Fruit fly (Drosophila melanogaster) whole organism, embryonic: Measurements from ENCODE around the gene CG46427.

ENCODE experiments used
- CG10979 ChIP-seq: fragments of 200-800 bp; sonication (Bioruptor generic); optimal IDR thresholded peaks from 2 replicates; lab custom pipeline; 2018; ENCODE audit warnings: missing biosample characterization, mild to moderate bottlenecking, missing genetic modification characterization, moderate library complexity
- CG11560 ChIP-seq: fragments of 200-800 bp; sonication (Bioruptor generic); IDR thresholded peaks from 3 replicates; pipeline ENCODE4 v1.3.6; 2022; ENCODE audit warnings: missing biosample characterization, missing genetic modification characterization
- CG12942 ChIP-seq: fragments of 200-800 bp; sonication (Bioruptor generic); optimal IDR thresholded peaks from 3 replicates; lab custom pipeline; 2016; ENCODE audit warnings: missing biosample characterization, missing genetic modification characterization
- CG13894 ChIP-seq: fragments of 200-800 bp; sonication (Bioruptor generic); optimal IDR thresholded peaks from 3 replicates; lab custom pipeline; 2018; ENCODE audit warnings: missing biosample characterization, mild to moderate bottlenecking, missing genetic modification characterization, moderate library complexity
- CG15514 ChIP-seq: fragments of 200-800 bp; sonication (Bioruptor generic); optimal IDR thresholded peaks from 3 replicates; lab custom pipeline; 2017; ENCODE audit warnings: missing biosample characterization, missing genetic modification characterization, mild to moderate bottlenecking, moderate library complexity, missing genetic modification reagents
- CG15601 ChIP-seq: fragments of 200-800 bp; sonication (Bioruptor generic); optimal IDR thresholded peaks from 3 replicates; lab custom pipeline; 2019; ENCODE audit warnings: missing biosample characterization, mild to moderate bottlenecking, missing genetic modification characterization, moderate library complexity
- CG1603 ChIP-seq: fragments of 200-800 bp; sonication (Bioruptor generic); optimal IDR thresholded peaks from 2 replicates; lab custom pipeline; 2019; ENCODE audit warnings: missing biosample characterization, mild to moderate bottlenecking, missing genetic modification characterization, moderate library complexity
- CG17328 ChIP-seq: fragments of 200-800 bp; sonication (Bioruptor generic); IDR thresholded peaks from 2 replicates; pipeline ENCODE4 v1.3.6; 2022; ENCODE audit warnings: missing biosample characterization, missing genetic modification characterization
- CG2712 ChIP-seq: fragments of 200-800 bp; optimal IDR thresholded peaks from 3 replicates; lab custom pipeline; 2019; ENCODE audit warnings: missing biosample characterization, mild to moderate bottlenecking, missing genetic modification characterization, moderate library complexity
- CG30020 ChIP-seq: fragments of 200-800 bp; optimal IDR thresholded peaks from 2 replicates; lab custom pipeline; 2019; ENCODE audit warnings: missing biosample characterization, mild to moderate bottlenecking, missing genetic modification characterization, moderate library complexity
- CG31365 ChIP-seq: fragments of 200-800 bp; sonication (Bioruptor generic); optimal IDR thresholded peaks from 2 replicates; lab custom pipeline; 2018; ENCODE audit warnings: missing biosample characterization, mild to moderate bottlenecking, missing genetic modification characterization
- CG31441 ChIP-seq: fragments of 200-800 bp; sonication (Bioruptor generic); IDR thresholded peaks from 2 replicates; pipeline ENCODE4 v1.3.6; 2022; ENCODE audit warnings: missing biosample characterization, missing genetic modification characterization
- CG32772 ChIP-seq: fragments of 200-800 bp; sonication (Bioruptor generic); IDR thresholded peaks from 2 replicates; pipeline ENCODE4 v1.3.6; 2022; ENCODE audit warnings: missing biosample characterization, missing genetic modification characterization
- CG4328 ChIP-seq: fragments of 200-800 bp; sonication (Bioruptor generic); optimal IDR thresholded peaks from 3 replicates; lab custom pipeline; 2017; ENCODE audit warnings: missing biosample characterization, missing genetic modification reagents, missing genetic modification characterization
- CG4707 ChIP-seq: fragments of 200-800 bp; sonication (Bioruptor generic); optimal IDR thresholded peaks from 2 replicates; lab custom pipeline; 2018; ENCODE audit warnings: missing biosample characterization, mild to moderate bottlenecking, missing genetic modification characterization, moderate library complexity
- CG6813 ChIP-seq: fragments of 200-800 bp; sonication (Bioruptor generic); optimal IDR thresholded peaks from 2 replicates; lab custom pipeline; 2017; ENCODE audit warnings: missing biosample characterization, missing genetic modification characterization, mild to moderate bottlenecking, moderate library complexity, missing genetic modification reagents
- CG7786 ChIP-seq: fragments of 200-800 bp; sonication (Bioruptor generic); optimal IDR thresholded peaks from 2 replicates; lab custom pipeline; 2016; ENCODE audit warnings: missing biosample characterization, missing genetic modification characterization
- D19A ChIP-seq: fragments of 200-800 bp; optimal IDR thresholded peaks from 3 replicates; lab custom pipeline; 2019; ENCODE audit warnings: missing biosample characterization, mild to moderate bottlenecking, missing genetic modification characterization, moderate library complexity
- D19B ChIP-seq: fragments of 200-800 bp; sonication (Bioruptor generic); optimal IDR thresholded peaks from 2 replicates; lab custom pipeline; 2017; ENCODE audit warnings: missing biosample characterization, mild to moderate bottlenecking, missing genetic modification characterization
- Fer3 ChIP-seq: fragments of 200-800 bp; sonication (Bioruptor generic); optimal IDR thresholded peaks from 2 replicates; lab custom pipeline; 2018; ENCODE audit warnings: missing biosample characterization, mild to moderate bottlenecking, missing genetic modification characterization, moderate library complexity
- Hr51 ChIP-seq, 2 experiments: fragments of 200-800 bp; sonication (Bioruptor generic); optimal IDR thresholded peaks; 2 replicates in 1 of 2; 3 replicates in 1 of 2; lab custom pipeline; 2016 to 2018; ENCODE audit warnings: missing biosample characterization in 2 of 2, missing genetic modification characterization in 2 of 2, mild to moderate bottlenecking in 1 of 2, moderate library complexity in 1 of 2
- MBD-R2 ChIP-seq: fragments of 200-800 bp; sonication (Bioruptor generic); IDR thresholded peaks from 2 replicates; pipeline ENCODE4 v1.3.6; 2022; ENCODE audit warnings: missing biosample characterization, missing genetic modification characterization
- Mad ChIP-seq: fragments of 200-800 bp; sonication (Bioruptor generic); optimal IDR thresholded peaks from 2 replicates; lab custom pipeline; 2016; ENCODE audit warnings: missing biosample characterization, missing genetic modification characterization
- Max ChIP-seq: fragments of 200-800 bp; sonication (Bioruptor generic); optimal IDR thresholded peaks from 2 replicates; lab custom pipeline; 2016; ENCODE audit warnings: missing biosample characterization, mild to moderate bottlenecking, missing genetic modification characterization
- Nf-YA ChIP-seq: fragments of 200-800 bp; sonication (Bioruptor generic); IDR thresholded peaks from 2 replicates; pipeline ENCODE4 v1.3.6; 2022; ENCODE audit warnings: missing biosample characterization, missing genetic modification characterization
- Nf-YC ChIP-seq: fragments of 200-800 bp; optimal IDR thresholded peaks from 3 replicates; lab custom pipeline; 2019; ENCODE audit warnings: missing biosample characterization, mild to moderate bottlenecking, missing genetic modification characterization, moderate library complexity
- chinmo ChIP-seq: fragments of 200-800 bp; sonication (Bioruptor generic); IDR thresholded peaks from 4 replicates; pipeline ENCODE4 v1.3.6; 2022; ENCODE audit warnings: missing biosample characterization, missing genetic modification characterization; ENCODE audit not compliant: partially characterized antibody
- chm ChIP-seq: fragments of 200-800 bp; sonication (Bioruptor generic); IDR thresholded peaks from 2 replicates; pipeline ENCODE4 v1.3.6; 2022; ENCODE audit warnings: missing biosample characterization, missing genetic modification characterization
- corto ChIP-seq: fragments of 200-800 bp; sonication (Bioruptor generic); optimal IDR thresholded peaks from 2 replicates; lab custom pipeline; 2016; ENCODE audit warnings: missing biosample characterization, mild to moderate bottlenecking, missing genetic modification characterization, moderate library complexity
- dmrt11E ChIP-seq: fragments of 200-800 bp; sonication (Bioruptor generic); optimal IDR thresholded peaks from 3 replicates; lab custom pipeline; 2018; ENCODE audit warnings: missing biosample characterization, mild to moderate bottlenecking, missing genetic modification characterization, moderate library complexity
- esg ChIP-seq: fragments of 200-800 bp; sonication (Bioruptor generic); conservative IDR thresholded peaks from 2 replicates; pipeline ENCODE4 v1.3.6; 2022; ENCODE audit warnings: missing biosample characterization, missing genetic modification characterization
- gcm ChIP-seq: fragments of 200-800 bp; sonication (Bioruptor generic); optimal IDR thresholded peaks from 2 replicates; lab custom pipeline; 2019; ENCODE audit warnings: missing biosample characterization, mild to moderate bottlenecking, missing genetic modification characterization, moderate library complexity
- gfzf ChIP-seq: fragments of 200-800 bp; sonication (Bioruptor generic); optimal IDR thresholded peaks from 2 replicates; lab custom pipeline; 2016; ENCODE audit warnings: missing biosample characterization, mild to moderate bottlenecking, missing genetic modification characterization, moderate library complexity
- grau ChIP-seq: fragments of 200-800 bp; optimal IDR thresholded peaks from 3 replicates; lab custom pipeline; 2019; ENCODE audit warnings: missing biosample characterization, mild to moderate bottlenecking, missing genetic modification characterization, moderate library complexity
- hbn ChIP-seq: fragments of 200-800 bp; sonication (Bioruptor generic); IDR thresholded peaks from 2 replicates; pipeline ENCODE4 v1.3.6; 2022; ENCODE audit warnings: missing biosample characterization, missing genetic modification characterization; ENCODE audit not compliant: partially characterized antibody
- ind ChIP-seq: fragments of 200-800 bp; sonication (Bioruptor generic); optimal IDR thresholded peaks from 3 replicates; lab custom pipeline; 2016; ENCODE audit warnings: missing biosample characterization, missing genetic modification characterization
- jumu ChIP-seq: fragments of 200-800 bp; sonication (Bioruptor generic); optimal IDR thresholded peaks from 3 replicates; lab custom pipeline; 2016; ENCODE audit warnings: missing biosample characterization, missing genetic modification characterization
- kah ChIP-seq: fragments of 200-800 bp; sonication (Bioruptor generic); optimal IDR thresholded peaks from 2 replicates; lab custom pipeline; 2018; ENCODE audit warnings: missing biosample characterization, mild to moderate bottlenecking, missing genetic modification characterization
- kni ChIP-seq: fragments of 200-800 bp; sonication (Bioruptor generic); optimal IDR thresholded peaks from 3 replicates; lab custom pipeline; 2017; ENCODE audit warnings: mild to moderate bottlenecking, missing biosample characterization, missing genetic modification reagents, missing genetic modification characterization
- lmd ChIP-seq: fragments of 200-800 bp; sonication (Bioruptor generic); IDR thresholded peaks from 2 replicates; pipeline ENCODE4 v1.3.6; 2022; ENCODE audit warnings: missing biosample characterization, missing genetic modification characterization
- nerfin-1 ChIP-seq: fragments of 200-800 bp; sonication (Bioruptor generic); optimal IDR thresholded peaks from 3 replicates; lab custom pipeline; 2019; ENCODE audit warnings: missing biosample characterization, mild to moderate bottlenecking, missing genetic modification characterization, moderate library complexity
- odd ChIP-seq: fragments of 200-800 bp; sonication (Bioruptor generic); optimal IDR thresholded peaks from 2 replicates; lab custom pipeline; 2017; ENCODE audit warnings: missing biosample characterization, mild to moderate bottlenecking, missing genetic modification characterization
- onecut ChIP-seq: fragments of 200-800 bp; sonication (Bioruptor generic); IDR thresholded peaks from 2 replicates; pipeline ENCODE4 v1.3.6; 2022; ENCODE audit warnings: missing biosample characterization, missing genetic modification characterization
- pita ChIP-seq: fragments of 200-800 bp; sonication (Bioruptor generic); optimal IDR thresholded peaks from 2 replicates; lab custom pipeline; 2017; ENCODE audit warnings: missing biosample characterization, mild to moderate bottlenecking, missing genetic modification characterization
- sens ChIP-seq: fragments of 200-800 bp; sonication (Bioruptor generic); peaks from one replicate; lab custom pipeline; 2016; ENCODE audit warnings: missing biosample characterization, missing genetic modification characterization
- tna ChIP-seq: fragments of 200-800 bp; sonication (Bioruptor generic); IDR thresholded peaks from 2 replicates; pipeline ENCODE4 v1.3.6; 2022; ENCODE audit warnings: missing biosample characterization, missing genetic modification characterization; ENCODE audit not compliant: partially characterized antibody
- vnd ChIP-seq: fragments of 200-800 bp; sonication (Bioruptor generic); IDR thresholded peaks from 3 replicates; pipeline ENCODE4 v1.3.6; 2022; ENCODE audit warnings: missing biosample characterization, missing genetic modification characterization; ENCODE audit not compliant: partially characterized antibody

CG46427 gene

dm6 chr3R:12406235-12407196, 32.4 kb downstream of the CG46427 start, which contains the start of gene CG5167:
TSS of gene CG5167 (plus strand) at chr3R:12406532.
- TF ChIP-seq Nf-YC (tag; lab: Kevin White, UChicago), result peak; percentile 8
- TF ChIP-seq corto, result peak; percentile 35
- TF ChIP-seq tna, result no peak
- peak; percentile 39 for TF ChIP-seq CG1603 (tag; lab: Kevin White, UChicago)
- TF ChIP-seq Hr51 (GFP tag; optimal IDR thresholded peaks at IDR 0.05; lab: Kevin White, UChicago), result peak in 1 of 2 experiments; percentile 48
- TF ChIP-seq CG12942, result peak; percentile 18
- TF ChIP-seq CG2712, result peak; percentile 64
- TF ChIP-seq kah, result peak; percentile 66
- TF ChIP-seq CG31441 (GFP tag; lab: Robert Waterston, UW), result peak; percentile 38; the same call in 1 of the 2 replicates
- TF ChIP-seq jumu (GFP tag; lab: Kevin White, UChicago), result no peak
- TF ChIP-seq CG13894 (tag; lab: Kevin White, UChicago), result peak; percentile 13
- TF ChIP-seq lmd, result peak; percentile 16; the same call in 1 of the 2 replicates
- TF ChIP-seq CG11560, result no peak
- no peak for TF ChIP-seq Mad (GFP tag; lab: Kevin White, UChicago)
- peak; percentile 3 for TF ChIP-seq odd (GFP tag; lab: Kevin White, UChicago)
- peak; percentile 51 for TF ChIP-seq CG15514 (GFP tag; lab: Kevin White, UChicago)
- TF ChIP-seq CG6813 (GFP tag; lab: Kevin White, UChicago), result no peak
- TF ChIP-seq CG31365 (tag; lab: Kevin White, UChicago), result no peak
- TF ChIP-seq D19B (GFP tag; lab: Kevin White, UChicago), result peak; percentile 21
- peak; percentile 43 for TF ChIP-seq Max (GFP tag; lab: Kevin White, UChicago)
- TF ChIP-seq sens (GFP tag; lab: Kevin White, UChicago), result peak; percentile 89
- TF ChIP-seq CG4707 (GFP tag; lab: Kevin White, UChicago), result no peak
- TF ChIP-seq onecut (GFP tag; lab: Robert Waterston, UW), result peak; percentile 23; the same call in 1 of the 2 replicates
- peak; percentile 54 for TF ChIP-seq CG17328 (GFP tag; lab: Robert Waterston, UW)
- TF ChIP-seq grau (tag; lab: Kevin White, UChicago), result peak; percentile 56
- no peak for TF ChIP-seq gfzf (GFP tag; lab: Kevin White, UChicago)
- TF ChIP-seq Fer3 (tag; lab: Kevin White, UChicago), result peak; percentile 35
- no peak for TF ChIP-seq CG4328 (GFP tag; lab: Kevin White, UChicago)
- TF ChIP-seq CG10979, result peak; percentile 61
- peak; percentile 19 for TF ChIP-seq gcm
- no peak for TF ChIP-seq kni (GFP tag; lab: Kevin White, UChicago)
- 0 out of 4 replicates have a peak, but pooled peaks have one; percentile 25 for TF ChIP-seq chinmo
- TF ChIP-seq hbn, result 0 out of 2 replicates have a peak, but pooled peaks have one; percentile 17
- TF ChIP-seq CG30020 (tag; lab: Kevin White, UChicago), result peak; percentile 5
- TF ChIP-seq dmrt11E (tag; lab: Kevin White, UChicago), result peak; percentile 42
- TF ChIP-seq CG32772 (GFP tag; lab: Robert Waterston, UW), result no peak
- no peak for TF ChIP-seq vnd (GFP tag; lab: Robert Waterston, UW)
- no peak; the same call in 1 of the 2 replicates for TF ChIP-seq chm (GFP tag; lab: Robert Waterston, UW)
- TF ChIP-seq D19A (tag; lab: Kevin White, UChicago), result peak; percentile 51
- TF ChIP-seq Nf-YA (GFP tag; lab: Robert Waterston, UW), result no peak
- TF ChIP-seq MBD-R2 (GFP tag; lab: Robert Waterston, UW), result peak; percentile 21; the same call in 1 of the 2 replicates
- TF ChIP-seq ind (GFP tag; lab: Kevin White, UChicago), result peak; percentile 27
- TF ChIP-seq CG7786 (GFP tag; lab: Kevin White, UChicago), result no peak
- TF ChIP-seq CG15601, result peak; percentile 37
- TF ChIP-seq nerfin-1, result peak; percentile 7
- TF ChIP-seq esg, result no peak
- TF ChIP-seq pita (GFP tag; lab: Kevin White, UChicago), result no peak
